Fruit fly (Drosophila melanogaster) whole organism, embryonic: ENCODE measurements around the gene CG6168.
A peak's percentile ranks its signal among the peaks of the same experiment; 100 is the strongest.

Experiments used
- Ada2b ChIP-seq: fragments of 200-800 bp; sonication (Bioruptor generic); IDR thresholded peaks from 2 replicates; pipeline ENCODE4 v1.3.6; 2022; ENCODE audit warnings: missing biosample characterization, missing genetic modification characterization
- Adf1 ChIP-seq: fragments of 200-800 bp; sonication (Bioruptor generic); IDR thresholded peaks from 2 replicates; pipeline ENCODE4 v1.3.6; 2022; ENCODE audit warnings: missing biosample characterization, missing genetic modification characterization
- CG10543 ChIP-seq: fragments of 200-800 bp; sonication (Bioruptor generic); optimal IDR thresholded peaks from 3 replicates; lab custom pipeline; 2017; ENCODE audit warnings: missing biosample characterization, mild to moderate bottlenecking, missing genetic modification characterization, moderate library complexity
- CG12659 ChIP-seq: fragments of 200-800 bp; sonication (Bioruptor generic); optimal IDR thresholded peaks from 3 replicates; lab custom pipeline; 2017; ENCODE audit warnings: mild to moderate bottlenecking, missing biosample characterization, missing genetic modification reagents, missing genetic modification characterization
- CG13287 ChIP-seq: fragments of 200-800 bp; sonication (Bioruptor generic); IDR thresholded peaks from 2 replicates; pipeline ENCODE4 v1.3.6; 2022; ENCODE audit warnings: missing biosample characterization, missing genetic modification characterization; ENCODE audit not compliant: partially characterized antibody
- CG2199 ChIP-seq: fragments of 200-800 bp; sonication (Bioruptor generic); IDR thresholded peaks from 3 replicates; pipeline ENCODE4 v1.3.6; 2022; ENCODE audit warnings: missing biosample characterization, missing genetic modification characterization
- CG32767 ChIP-seq: fragments of 200-800 bp; sonication (Bioruptor generic); IDR thresholded peaks from 2 replicates; pipeline ENCODE4 v1.3.6; 2022; ENCODE audit warnings: missing biosample characterization, missing genetic modification characterization
- CG32772 ChIP-seq: fragments of 200-800 bp; sonication (Bioruptor generic); IDR thresholded peaks from 2 replicates; pipeline ENCODE4 v1.3.6; 2022; ENCODE audit warnings: missing biosample characterization, missing genetic modification characterization
- CG34224 ChIP-seq: fragments of 200-800 bp; sonication (Bioruptor generic); IDR thresholded peaks from 3 replicates; pipeline ENCODE4 v1.3.6; 2022; ENCODE audit warnings: missing biosample characterization, missing genetic modification characterization; ENCODE audit not compliant: partially characterized antibody
- CG42726 ChIP-seq: fragments of 200-800 bp; sonication (Bioruptor generic); IDR thresholded peaks from 2 replicates; pipeline ENCODE4 v1.3.6; 2022; ENCODE audit warnings: missing biosample characterization, missing genetic modification characterization; ENCODE audit not compliant: partially characterized antibody
- CG4360 ChIP-seq: fragments of 200-800 bp; sonication (Bioruptor generic); IDR thresholded peaks from 2 replicates; pipeline ENCODE4 v1.3.6; 2022; ENCODE audit warnings: missing biosample characterization, missing genetic modification characterization
- CG4424 ChIP-seq: fragments of 200-800 bp; sonication (Bioruptor generic); optimal IDR thresholded peaks from 3 replicates; lab custom pipeline; 2016; ENCODE audit warnings: missing biosample characterization, missing genetic modification characterization
- CG5180 ChIP-seq: fragments of 200-800 bp; sonication (Bioruptor generic); optimal IDR thresholded peaks from 3 replicates; lab custom pipeline; 2017; ENCODE audit warnings: missing biosample characterization, missing genetic modification characterization, mild to moderate bottlenecking, moderate library complexity, missing genetic modification reagents
- CG6175 ChIP-seq: fragments of 200-800 bp; sonication (Bioruptor generic); IDR thresholded peaks from 3 replicates; pipeline ENCODE4 v1.3.6; 2022; ENCODE audit warnings: missing biosample characterization, missing genetic modification characterization
- CG8281 ChIP-seq: fragments of 200-800 bp; sonication (Bioruptor generic); optimal IDR thresholded peaks from 2 replicates; lab custom pipeline; 2018; ENCODE audit warnings: missing biosample characterization, mild to moderate bottlenecking, missing genetic modification characterization, moderate library complexity
- CG8290 ChIP-seq, 3 experiments: fragments of 200-800 bp; sonication (Bioruptor generic); optimal IDR thresholded peaks; 2 replicates each; lab custom pipeline; 2016 to 2019; ENCODE audit warnings: missing biosample characterization in 3 of 3, missing genetic modification characterization in 3 of 3, mild to moderate bottlenecking in 2 of 3, moderate library complexity in 1 of 3
- CG9727 ChIP-seq: fragments of 200-800 bp; sonication (Bioruptor generic); optimal IDR thresholded peaks from 3 replicates; lab custom pipeline; 2017; ENCODE audit warnings: missing biosample characterization, mild to moderate bottlenecking, missing genetic modification characterization
- CG9817 ChIP-seq: fragments of 200-800 bp; sonication (Bioruptor generic); optimal IDR thresholded peaks from 2 replicates; lab custom pipeline; 2018; ENCODE audit warnings: missing biosample characterization, mild to moderate bottlenecking, missing genetic modification characterization, moderate library complexity
- Dll ChIP-seq: fragments of 200-800 bp; sonication (Bioruptor generic); IDR thresholded peaks from 4 replicates; pipeline ENCODE4 v1.3.6; 2022; ENCODE audit warnings: missing biosample characterization, missing genetic modification characterization; ENCODE audit not compliant: partially characterized antibody
- H2.0 ChIP-seq: fragments of 200-800 bp; sonication (Bioruptor generic); IDR thresholded peaks from 2 replicates; pipeline ENCODE4 v1.3.6; 2022; ENCODE audit warnings: missing biosample characterization, missing genetic modification characterization
- Lpt ChIP-seq: fragments of >200 bp; optimal IDR thresholded peaks from 2 replicates; lab custom pipeline; 2018; ENCODE audit warnings: missing biosample characterization, missing genetic modification characterization
- Med ChIP-seq: fragments of 200-800 bp; sonication (Bioruptor generic); peaks from one replicate; lab custom pipeline; 2016; ENCODE audit warnings: missing biosample characterization, missing genetic modification characterization, mild to moderate bottlenecking, inconsistent platforms, moderate library complexity
- Myb ChIP-seq: fragments of 200-800 bp; sonication (Bioruptor generic); optimal IDR thresholded peaks from 2 replicates; lab custom pipeline; 2016; ENCODE audit warnings: missing biosample characterization, missing genetic modification characterization
- Neu2 ChIP-seq: fragments of 200-800 bp; sonication (Bioruptor generic); optimal IDR thresholded peaks from 3 replicates; lab custom pipeline; 2016; ENCODE audit warnings: missing biosample characterization, missing genetic modification characterization, borderline replicate concordance
- Nf-YA ChIP-seq: fragments of 200-800 bp; sonication (Bioruptor generic); IDR thresholded peaks from 2 replicates; pipeline ENCODE4 v1.3.6; 2022; ENCODE audit warnings: missing biosample characterization, missing genetic modification characterization
- Ptx1 ChIP-seq: fragments of 200-800 bp; sonication (Bioruptor generic); IDR thresholded peaks from 2 replicates; pipeline ENCODE4 v1.3.6; 2022; ENCODE audit warnings: missing biosample characterization, missing genetic modification characterization
- bab2 ChIP-seq: fragments of 200-800 bp; sonication (Bioruptor generic); optimal IDR thresholded peaks from 2 replicates; lab custom pipeline; 2016; ENCODE audit warnings: missing biosample characterization, missing genetic modification characterization
- cg ChIP-seq: fragments of 200-800 bp; sonication (Bioruptor generic); optimal IDR thresholded peaks from 3 replicates; lab custom pipeline; 2019; ENCODE audit warnings: missing biosample characterization, mild to moderate bottlenecking, missing genetic modification characterization, moderate library complexity
- chinmo ChIP-seq: fragments of 200-800 bp; sonication (Bioruptor generic); IDR thresholded peaks from 4 replicates; pipeline ENCODE4 v1.3.6; 2022; ENCODE audit warnings: missing biosample characterization, missing genetic modification characterization; ENCODE audit not compliant: partially characterized antibody
- chn ChIP-seq: fragments of 200-800 bp; sonication (Bioruptor generic); optimal IDR thresholded peaks from 2 replicates; lab custom pipeline; 2016; ENCODE audit warnings: missing biosample characterization, missing genetic modification characterization
- corto ChIP-seq: fragments of 200-800 bp; sonication (Bioruptor generic); optimal IDR thresholded peaks from 2 replicates; lab custom pipeline; 2016; ENCODE audit warnings: missing biosample characterization, mild to moderate bottlenecking, missing genetic modification characterization, moderate library complexity
- crol ChIP-seq: fragments of 200-800 bp; sonication (Bioruptor generic); IDR thresholded peaks from 2 replicates; pipeline ENCODE4 v1.3.6; 2022; ENCODE audit warnings: missing biosample characterization, missing genetic modification characterization
- crp ChIP-seq, 2 experiments: fragments of 200-800 bp; sonication (Bioruptor generic); optimal IDR thresholded peaks; 2 replicates in 1 of 2; 3 replicates in 1 of 2; lab custom pipeline; 2017; ENCODE audit warnings: missing biosample characterization in 2 of 2, missing genetic modification characterization in 2 of 2, mild to moderate bottlenecking in 1 of 2, moderate library complexity in 1 of 2
- gcm2 ChIP-seq: fragments of 200-800 bp; sonication (Bioruptor generic); optimal IDR thresholded peaks from 2 replicates; lab custom pipeline; 2016; ENCODE audit warnings: missing biosample characterization, missing genetic modification characterization
- kah ChIP-seq: fragments of 200-800 bp; sonication (Bioruptor generic); optimal IDR thresholded peaks from 2 replicates; lab custom pipeline; 2018; ENCODE audit warnings: missing biosample characterization, mild to moderate bottlenecking, missing genetic modification characterization
- kni ChIP-seq: fragments of 200-800 bp; sonication (Bioruptor generic); optimal IDR thresholded peaks from 3 replicates; lab custom pipeline; 2017; ENCODE audit warnings: mild to moderate bottlenecking, missing biosample characterization, missing genetic modification reagents, missing genetic modification characterization
- lab ChIP-seq: fragments of 200-800 bp; sonication (Bioruptor generic); optimal IDR thresholded peaks from 3 replicates; lab custom pipeline; 2017; ENCODE audit warnings: missing biosample characterization, missing genetic modification characterization, mild to moderate bottlenecking, moderate library complexity, missing genetic modification reagents
- maf-S ChIP-seq: fragments of 200-800 bp; sonication (Bioruptor generic); optimal IDR thresholded peaks from 2 replicates; lab custom pipeline; 2016; ENCODE audit warnings: missing biosample characterization, missing genetic modification characterization
- ranshi ChIP-seq: fragments of 200-800 bp; sonication (Bioruptor generic); IDR thresholded peaks from 2 replicates; pipeline ENCODE4 v1.3.6; 2022; ENCODE audit warnings: missing biosample characterization, missing genetic modification characterization
- row ChIP-seq: fragments of 200-800 bp; sonication (Bioruptor generic); IDR thresholded peaks from 3 replicates; pipeline ENCODE4 v1.3.6; 2022; ENCODE audit warnings: missing biosample characterization, missing genetic modification characterization
- sd ChIP-seq: fragments of 200-800 bp; sonication (Bioruptor generic); optimal IDR thresholded peaks from 3 replicates; lab custom pipeline; 2018; ENCODE audit warnings: missing biosample characterization, mild to moderate bottlenecking, missing genetic modification characterization, moderate library complexity
- sens ChIP-seq: fragments of 200-800 bp; sonication (Bioruptor generic); peaks from one replicate; lab custom pipeline; 2016; ENCODE audit warnings: missing biosample characterization, missing genetic modification characterization
- so ChIP-seq: fragments of 200-800 bp; sonication (Bioruptor generic); IDR thresholded peaks from 3 replicates; pipeline ENCODE4 v1.3.6; 2022; ENCODE audit warnings: missing biosample characterization, missing genetic modification characterization
- sqz ChIP-seq: fragments of 200-800 bp; sonication (Bioruptor generic); optimal IDR thresholded peaks from 3 replicates; lab custom pipeline; 2018; ENCODE audit warnings: missing biosample characterization, mild to moderate bottlenecking, missing genetic modification characterization
- sr ChIP-seq: fragments of 200-800 bp; sonication (Bioruptor generic); IDR thresholded peaks from 3 replicates; pipeline ENCODE4 v1.3.6; 2022; ENCODE audit warnings: missing biosample characterization, missing genetic modification characterization
- stc ChIP-seq: fragments of 200-800 bp; sonication (Bioruptor generic); IDR thresholded peaks from 2 replicates; pipeline ENCODE4 v1.3.6; 2022; ENCODE audit warnings: missing biosample characterization, missing genetic modification characterization
- tna ChIP-seq: fragments of 200-800 bp; sonication (Bioruptor generic); IDR thresholded peaks from 2 replicates; pipeline ENCODE4 v1.3.6; 2022; ENCODE audit warnings: missing biosample characterization, missing genetic modification characterization; ENCODE audit not compliant: partially characterized antibody
- vnd ChIP-seq: fragments of 200-800 bp; sonication (Bioruptor generic); IDR thresholded peaks from 3 replicates; pipeline ENCODE4 v1.3.6; 2022; ENCODE audit warnings: missing biosample characterization, missing genetic modification characterization; ENCODE audit not compliant: partially characterized antibody

CG6168 gene

dm6 chr3L:11294496-11295163 lies 26.9 kb downstream of the CG6168 start (continued):
- TF ChIP-seq CG5180 (GFP tag; lab: Kevin White, UChicago) (peak; percentile 76), Nf-YA (GFP tag; lab: Robert Waterston, UW) (no peak), kni (peak; percentile 39), sr (GFP tag; lab: Robert Waterston, UW) (0 out of 3 replicates have a peak, but pooled peaks have one; percentile 15), CG2199 (GFP tag; lab: Robert Waterston, UW) (0 out of 3 replicates have a peak, but pooled peaks have one; percentile 48), so (GFP tag; lab: Robert Waterston, UW) (peak; percentile 41; the same call in 1 of the 3 replicates), CG8290 (GFP tag; optimal IDR thresholded peaks at IDR 0.05; lab: Kevin White, UChicago) (no peak), CG8290 (tag; optimal IDR thresholded peaks at IDR 0.05; lab: Kevin White, UChicago) (peak in 1 of 2 experiments; percentile 12), tna (GFP tag; lab: Robert Waterston, UW) (0 out of 2 replicates have a peak, but pooled peaks have one; percentile 9), cg (GFP tag; lab: Kevin White, UChicago) (peak; percentile 79), sqz (peak; percentile 28), crp (GFP tag; optimal IDR thresholded peaks at IDR 0.05; lab: Kevin White, UChicago) (peak in 1 of 2 experiments; percentile 51), CG12659 (GFP tag; lab: Kevin White, UChicago) (no peak), chn (GFP tag; lab: Kevin White, UChicago) (peak; percentile 27), stc (GFP tag; lab: Robert Waterston, UW) (0 out of 2 replicates have a peak, but pooled peaks have one; percentile 5), crol (GFP tag; lab: Robert Waterston, UW) (peak; percentile 63), CG6175 (GFP tag; lab: Robert Waterston, UW) (peak; percentile 99), CG9727 (GFP tag; lab: Kevin White, UChicago) (no peak), bab2 (GFP tag; lab: Kevin White, UChicago) (no peak), chinmo (GFP tag; lab: Robert Waterston, UW) (peak; percentile 92; the same call in 2 of the 4 replicates), Adf1 (GFP tag; lab: Robert Waterston, UW) (peak; percentile 68), sens (no peak), gcm2 (GFP tag; lab: Kevin White, UChicago) (no peak), CG42726 (no peak), corto (GFP tag; lab: Kevin White, UChicago) (no peak), lab (GFP tag; lab: Kevin White, UChicago) (peak; percentile 18), row (GFP tag; lab: Robert Waterston, UW) (0 out of 3 replicates have a peak, but pooled peaks have one; percentile 25), CG13287 (GFP tag; lab: Robert Waterston, UW) (peak; percentile 26; the same call in 1 of the 2 replicates), CG8281 (tag; lab: Kevin White, UChicago) (peak; percentile 1), CG4360 (peak; percentile 74), Med (GFP tag; lab: Kevin White, UChicago) (peak; percentile 76), CG32772 (peak; percentile 61), Dll (GFP tag; lab: Robert Waterston, UW) (0 out of 4 replicates have a peak, but pooled peaks have one; percentile 22), CG34224 (GFP tag; lab: Robert Waterston, UW) (peak; percentile 31; the same call in 1 of the 3 replicates), maf-S (no peak), kah (GFP tag; lab: Kevin White, UChicago) (peak; percentile 50), ranshi (GFP tag; lab: Robert Waterston, UW) (0 out of 2 replicates have a peak, but pooled peaks have one; percentile 21), CG4424 (no peak)
- TF ChIP-seq, all 482 proteins: peak for 46

dm6 chr3L:11293378-11293777 lies 28.1 kb downstream of the CG6168 start:
- TF ChIP-seq sd (tag; lab: Kevin White, UChicago) (no peak), CG10543 (GFP tag; lab: Kevin White, UChicago) (peak; percentile 57), bab2 (GFP tag; lab: Kevin White, UChicago) (no peak), Neu2 (GFP tag; lab: Kevin White, UChicago) (no peak), Lpt (GFP tag; lab: Kevin White, UChicago) (no peak), chn (GFP tag; lab: Kevin White, UChicago) (no peak), CG32767 (GFP tag; lab: Robert Waterston, UW) (0 out of 2 replicates have a peak, but pooled peaks have one; percentile 28), Ada2b (GFP tag; lab: Robert Waterston, UW) (no peak; the same call in 1 of the 2 replicates), vnd (GFP tag; lab: Robert Waterston, UW) (0 out of 3 replicates have a peak, but pooled peaks have one; percentile 18), Ptx1 (GFP tag; lab: Robert Waterston, UW) (peak; percentile 47; the same call in 1 of the 2 replicates), H2.0 (GFP tag; lab: Robert Waterston, UW) (peak; percentile 59; the same call in 1 of the 2 replicates), CG9817 (no peak), Myb (no peak)
